Worm (Caenorhabditis elegans): ENCODE measurements around the gene C47E8.4.

Gene C47E8.4

DNA sequence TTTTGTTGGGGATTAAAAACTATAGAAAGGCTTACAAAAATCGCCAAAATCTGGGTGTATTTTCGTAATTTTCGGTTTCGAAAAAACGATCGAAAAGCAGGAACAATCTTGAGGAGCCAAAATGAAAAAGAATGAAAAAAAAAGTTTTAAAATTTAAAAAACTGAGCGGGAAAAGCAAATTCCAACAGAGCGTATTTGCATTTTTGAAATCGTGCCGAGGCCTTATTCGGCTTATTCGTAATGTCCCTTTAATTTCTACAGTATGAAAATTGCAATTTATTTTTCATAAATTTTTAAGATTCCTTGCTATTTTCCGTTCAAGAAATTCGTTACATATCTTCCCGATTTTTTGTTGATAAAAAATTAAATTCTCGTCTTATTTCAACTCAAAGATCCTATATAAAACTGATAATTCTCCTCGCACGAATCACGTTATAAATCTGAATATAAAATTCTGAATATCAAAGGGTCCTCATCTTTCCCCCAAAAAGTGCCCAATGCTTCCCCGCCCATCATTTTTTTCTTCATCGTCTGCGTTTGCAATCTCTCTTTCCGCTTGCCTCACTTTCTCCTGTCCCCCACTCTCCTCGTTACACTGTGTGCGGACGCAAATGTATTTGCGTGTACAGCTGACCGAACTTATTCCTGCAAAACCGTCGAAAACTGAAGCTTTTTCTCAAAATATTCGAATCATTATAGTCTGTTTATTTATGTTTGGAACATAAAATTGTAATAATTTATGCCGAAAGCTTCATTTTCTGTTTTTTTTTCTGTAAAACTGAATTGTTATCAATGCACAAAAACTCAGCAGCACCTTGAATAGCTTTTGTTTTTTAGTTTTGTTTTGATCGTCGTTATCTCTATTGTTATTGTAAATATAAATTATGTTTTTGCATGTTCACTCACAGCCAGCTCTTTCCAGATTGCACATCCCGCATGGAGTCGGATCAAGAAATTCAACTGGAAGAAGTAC, 39.2 kb downstream of the C47E8.4 start, which contains the start of the genes rfc-1 and pmp-3:
TSS of gene rfc-1 (minus strand) at position 163 of the 973 bp plus-strand sequence.
TSS of gene pmp-3 (plus strand) at position 923 of the 973 bp plus-strand sequence.
- TF ChIP-seq ceh-9 (tag; optimal IDR thresholded peaks at IDR 0.05) (no peak), nhr-11 (tag; optimal IDR thresholded peaks at IDR 0.05) (no peak), nhr-237 (tag; optimal IDR thresholded peaks at IDR 0.05) (no peak), daf-12 (tag; optimal IDR thresholded peaks at IDR 0.05) (no peak), nhr-76 (tag; optimal IDR thresholded peaks at IDR 0.05) (no peak), ZK546.5 (tag; optimal IDR thresholded peaks at IDR 0.05) (no peak), nfya-1 (tag; optimal IDR thresholded peaks at IDR 0.05; ENCODE audit: insufficient read depth) (peak; percentile 9), pha-4 (tag; optimal IDR thresholded peaks at IDR 0.05) (peak; percentile 30), lin-15B (tag; optimal IDR thresholded peaks at IDR 0.05) (peak; percentile 31), fkh-2 (tag; optimal IDR thresholded peaks at IDR 0.05) (no peak), R02D3.7 (tag; optimal IDR thresholded peaks at IDR 0.05) (no peak), nhr-23 (tag; optimal IDR thresholded peaks at IDR 0.05) (peak; percentile 5), hmg-11 (tag; optimal IDR thresholded peaks at IDR 0.05) (peak; percentile 39)

DNA sequence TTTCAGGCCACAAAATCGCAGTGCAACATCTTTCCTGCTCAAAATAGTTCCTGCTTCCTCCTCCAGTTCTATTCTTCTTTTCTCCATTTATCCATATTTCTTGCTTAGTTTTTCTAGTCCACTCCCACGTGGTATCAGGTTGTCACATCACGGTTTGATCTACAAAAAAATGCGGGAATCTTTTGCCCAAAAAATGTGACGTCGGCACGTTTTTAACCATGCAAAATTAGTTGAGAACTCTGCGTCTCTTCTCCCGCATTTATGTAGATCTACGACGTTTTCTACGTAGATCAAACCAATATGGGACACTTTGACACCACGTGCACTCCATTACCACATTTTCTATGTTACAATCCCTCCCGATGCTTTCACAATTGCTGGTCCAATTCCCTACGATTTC, 43.3 kb downstream of the C47E8.4 start:
- TF ChIP-seq elt-3 (tag; optimal IDR thresholded peaks at IDR 0.05) (no peak), nhr-43 (tag; optimal IDR thresholded peaks at IDR 0.05; ENCODE audit: poor library complexity, severe bottlenecking) (no peak), nhr-11 (tag; optimal IDR thresholded peaks at IDR 0.05) (no peak), nhr-67 (tag; optimal IDR thresholded peaks at IDR 0.05) (no peak), mdl-1 (tag; optimal IDR thresholded peaks at IDR 0.05) (no peak), eor-1 (tag; optimal IDR thresholded peaks at IDR 0.05) (no peak), nhr-237 (tag; optimal IDR thresholded peaks at IDR 0.05) (no peak), ZK546.5 (tag; optimal IDR thresholded peaks at IDR 0.05) (no peak), lin-15B (tag; optimal IDR thresholded peaks at IDR 0.05) (no peak), nfya-1 (tag; optimal IDR thresholded peaks at IDR 0.05; ENCODE audit: insufficient read depth) (no peak), tbx-2 (tag; optimal IDR thresholded peaks at IDR 0.05) (no peak), ztf-11 (tag; optimal IDR thresholded peaks at IDR 0.05) (no peak), snpc-4 (tag; optimal IDR thresholded peaks at IDR 0.05) (no peak), zag-1 (tag; optimal IDR thresholded peaks at IDR 0.05) (no peak), ceh-16 (tag; optimal IDR thresholded peaks at IDR 0.05) (no peak), R02D3.7 (tag; optimal IDR thresholded peaks at IDR 0.05) (no peak), elt-1 (tag; optimal IDR thresholded peaks at IDR 0.05) (no peak)

DNA sequence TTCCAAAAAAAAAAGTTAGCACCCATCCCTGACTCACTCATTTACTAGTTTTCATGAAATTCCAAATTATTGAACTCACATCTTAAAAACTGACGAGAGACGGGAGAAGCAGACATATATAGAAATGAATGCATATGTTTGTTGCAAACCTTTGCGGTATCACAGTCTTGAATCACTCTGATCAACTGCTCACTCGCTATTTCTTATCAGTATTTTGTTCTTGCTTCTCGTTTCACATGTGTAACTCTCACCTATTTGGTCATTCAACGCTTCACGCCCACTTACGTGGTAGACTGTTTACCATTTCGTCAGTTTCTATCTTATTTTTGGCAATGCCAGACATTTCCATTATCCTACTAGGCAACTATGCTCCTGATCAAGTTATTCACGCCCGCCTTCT, 44.5 kb downstream of the C47E8.4 start, which contains the start of gene C54G10.1:
TSS of gene C54G10.1 (plus strand) at position 333 of the 400 bp plus-strand sequence.
- TF ChIP-seq pqm-1 (tag; optimal IDR thresholded peaks at IDR 0.05) (peak; percentile 72), nfya-1 (tag; optimal IDR thresholded peaks at IDR 0.05; ENCODE audit: insufficient read depth) (no peak), pha-4 (tag; optimal IDR thresholded peaks at IDR 0.05) (peak; percentile 22), jun-1 (tag; optimal IDR thresholded peaks at IDR 0.05) (peak; percentile 15), elt-2 (tag; optimal IDR thresholded peaks at IDR 0.05) (peak; percentile 83), egl-27 (tag; optimal IDR thresholded peaks at IDR 0.05) (no peak)

DNA sequence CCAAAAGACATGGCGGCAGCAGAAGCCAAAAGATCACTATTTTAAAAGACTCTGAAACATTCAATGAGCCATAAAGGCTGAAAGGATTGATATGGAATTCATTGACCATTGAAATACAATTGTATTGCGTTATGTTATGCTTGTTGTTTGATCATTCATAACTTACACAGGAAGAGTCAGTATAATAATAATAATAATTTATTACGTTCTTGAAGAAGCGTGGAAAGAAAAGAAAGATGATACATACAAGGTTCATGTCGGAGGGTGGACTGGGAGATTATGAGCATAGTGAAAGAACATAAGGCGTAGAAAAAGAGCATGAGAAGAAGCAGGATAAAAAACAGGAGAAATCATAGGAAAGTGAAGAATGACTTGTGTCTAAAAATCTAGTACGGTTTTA, 45.2 kb downstream of the C47E8.4 start, which contains the start of gene F43D2.7:
TSS of gene F43D2.7 (minus strand) at position 101 of the 400 bp plus-strand sequence.
- TF ChIP-seq mml-1 (tag; optimal IDR thresholded peaks at IDR 0.05) (no peak), daf-12 (tag; optimal IDR thresholded peaks at IDR 0.05) (no peak), egl-27 (tag; optimal IDR thresholded peaks at IDR 0.05) (no peak), lsy-12 (tag; optimal IDR thresholded peaks at IDR 0.05) (no peak), fkh-10 (GFP tag; optimal IDR thresholded peaks at IDR 0.05) (no peak), sea-2 (GFP tag; optimal IDR thresholded peaks at IDR 0.05) (no peak), lin-15B (tag; optimal IDR thresholded peaks at IDR 0.05) (no peak), ama-1 (optimal IDR thresholded peaks at IDR 0.05) (no peak), nhr-43 (tag; optimal IDR thresholded peaks at IDR 0.05; ENCODE audit: poor library complexity, severe bottlenecking) (no peak), pha-4 (tag; optimal IDR thresholded peaks at IDR 0.05) (no peak), nhr-76 (tag; optimal IDR thresholded peaks at IDR 0.05) (no peak), lin-39 (tag; optimal IDR thresholded peaks at IDR 0.05) (no peak), nhr-237 (tag; optimal IDR thresholded peaks at IDR 0.05) (no peak), hmg-11 (tag; optimal IDR thresholded peaks at IDR 0.05) (no peak), nhr-28 (tag; optimal IDR thresholded peaks at IDR 0.05) (no peak), ceh-28 (tag; optimal IDR thresholded peaks at IDR 0.05) (no peak), elt-2 (tag; optimal IDR thresholded peaks at IDR 0.05) (no peak), snpc-4 (tag; optimal IDR thresholded peaks at IDR 0.05) (no peak), skn-1 (tag; optimal IDR thresholded peaks at IDR 0.05) (no peak), elt-3 (tag; optimal IDR thresholded peaks at IDR 0.05) (no peak)
